Fruit fly (Drosophila melanogaster) whole organism, embryonic: Measurements from ENCODE around the gene Vha16-2.
A peak's percentile ranks its signal among the peaks of the same experiment; 100 is the strongest.

Experiments
- Asciz ChIP-seq: fragments of 200-800 bp; sonication (Bioruptor generic); optimal IDR thresholded peaks from 2 replicates; lab custom pipeline; 2017; ENCODE audit warnings: missing biosample characterization, mild to moderate bottlenecking, missing genetic modification characterization, missing genetic modification reagents
- Atf6 ChIP-seq: fragments of 200-800 bp; sonication (Bioruptor generic); IDR thresholded peaks from 2 replicates; pipeline ENCODE4 v1.3.6; 2022; ENCODE audit warnings: missing biosample characterization, missing genetic modification characterization
- B-H1 ChIP-seq: fragments of 200-800 bp; sonication (Bioruptor generic); IDR thresholded peaks from 3 replicates; pipeline ENCODE4 v1.3.6; 2022; ENCODE audit warnings: missing biosample characterization, missing genetic modification characterization
- CG10366 ChIP-seq: fragments of 200-800 bp; sonication (Bioruptor generic); IDR thresholded peaks from 2 replicates; pipeline ENCODE4 v1.3.6; 2022; ENCODE audit warnings: missing biosample characterization, missing genetic modification characterization
- CG11695 ChIP-seq: fragments of 200-800 bp; sonication (Bioruptor generic); IDR thresholded peaks from 3 replicates; pipeline ENCODE4 v1.3.6; 2022; ENCODE audit warnings: missing biosample characterization, missing genetic modification characterization
- CG11696 ChIP-seq: fragments of 200-800 bp; sonication (Bioruptor generic); IDR thresholded peaks from 2 replicates; pipeline ENCODE4 v1.3.6; 2022; ENCODE audit warnings: missing biosample characterization, missing genetic modification characterization
- CG1647 ChIP-seq: fragments of 200-800 bp; sonication (Bioruptor generic); optimal IDR thresholded peaks from 3 replicates; lab custom pipeline; 2016; ENCODE audit warnings: missing biosample characterization, missing genetic modification characterization
- CG1832 ChIP-seq: fragments of 200-800 bp; sonication (Bioruptor generic); optimal IDR thresholded peaks from 2 replicates; lab custom pipeline; 2017; ENCODE audit warnings: missing biosample characterization, mild to moderate bottlenecking, missing genetic modification characterization, inconsistent platforms
- CG2120 ChIP-seq: fragments of 200-800 bp; sonication (Bioruptor generic); optimal IDR thresholded peaks from 3 replicates; lab custom pipeline; 2016; ENCODE audit warnings: missing biosample characterization, missing genetic modification characterization
- CG2678 ChIP-seq: fragments of 200-800 bp; sonication (Bioruptor generic); optimal IDR thresholded peaks from 3 replicates; lab custom pipeline; 2019; ENCODE audit warnings: missing biosample characterization, mild to moderate bottlenecking, missing genetic modification characterization, moderate library complexity
- CG2712 ChIP-seq: fragments of 200-800 bp; optimal IDR thresholded peaks from 3 replicates; lab custom pipeline; 2019; ENCODE audit warnings: missing biosample characterization, mild to moderate bottlenecking, missing genetic modification characterization, moderate library complexity
- CG31441 ChIP-seq: fragments of 200-800 bp; sonication (Bioruptor generic); IDR thresholded peaks from 2 replicates; pipeline ENCODE4 v1.3.6; 2022; ENCODE audit warnings: missing biosample characterization, missing genetic modification characterization
- CG3163 ChIP-seq: fragments of 200-800 bp; sonication (Bioruptor generic); optimal IDR thresholded peaks from 3 replicates; lab custom pipeline; 2016; ENCODE audit warnings: missing biosample characterization, missing genetic modification characterization
- CG33213 ChIP-seq: fragments of 200-800 bp; sonication (Bioruptor generic); optimal IDR thresholded peaks from 3 replicates; lab custom pipeline; 2016; ENCODE audit warnings: missing biosample characterization, missing genetic modification characterization
- CG6654 ChIP-seq: fragments of 200-800 bp; sonication (Bioruptor generic); optimal IDR thresholded peaks from 2 replicates; lab custom pipeline; 2017; ENCODE audit warnings: missing biosample characterization, mild to moderate bottlenecking, missing genetic modification characterization
- CG7357 ChIP-seq: fragments of 200-800 bp; sonication (Bioruptor generic); IDR thresholded peaks from 3 replicates; pipeline ENCODE4 v1.3.6; 2022; ENCODE audit warnings: missing biosample characterization, missing genetic modification characterization
- CG7372 ChIP-seq: fragments of 200-800 bp; sonication (Bioruptor generic); IDR thresholded peaks from 2 replicates; pipeline ENCODE4 v1.3.6; 2022; ENCODE audit warnings: missing biosample characterization, missing genetic modification characterization
- CG7556 ChIP-seq: fragments of 200-800 bp; sonication (Bioruptor generic); optimal IDR thresholded peaks from 2 replicates; lab custom pipeline; 2017; ENCODE audit warnings: missing biosample characterization, mild to moderate bottlenecking, missing genetic modification characterization
- CG9932 ChIP-seq: fragments of 200-800 bp; sonication (Bioruptor generic); IDR thresholded peaks from 2 replicates; pipeline ENCODE4 v1.3.6; 2022; ENCODE audit warnings: missing biosample characterization, missing genetic modification characterization
- CoRest ChIP-seq: fragments of 200-800 bp; sonication (Bioruptor generic); optimal IDR thresholded peaks from 3 replicates; lab custom pipeline; 2018; ENCODE audit warnings: missing biosample characterization, mild to moderate bottlenecking, missing genetic modification characterization, moderate library complexity
- Dref ChIP-seq: fragments of 200-800 bp; sonication (Bioruptor generic); IDR thresholded peaks from 2 replicates; pipeline ENCODE4 v1.3.6; 2022; ENCODE audit warnings: missing biosample characterization, missing genetic modification characterization
- Drgx ChIP-seq: fragments of 200-800 bp; sonication (Bioruptor generic); IDR thresholded peaks from 2 replicates; pipeline ENCODE4 v1.3.6; 2022; ENCODE audit warnings: missing biosample characterization, missing genetic modification characterization
- Fer3 ChIP-seq: fragments of 200-800 bp; sonication (Bioruptor generic); optimal IDR thresholded peaks from 2 replicates; lab custom pipeline; 2018; ENCODE audit warnings: missing biosample characterization, mild to moderate bottlenecking, missing genetic modification characterization, moderate library complexity
- Gug ChIP-seq: fragments of 200-800 bp; sonication (Bioruptor generic); IDR thresholded peaks from 4 replicates; pipeline ENCODE4 v1.3.6; 2022; ENCODE audit warnings: missing biosample characterization, missing genetic modification characterization
- Hr3 ChIP-seq: fragments of 200-800 bp; sonication (Bioruptor generic); optimal IDR thresholded peaks from 3 replicates; lab custom pipeline; 2016; ENCODE audit warnings: missing biosample characterization, missing genetic modification characterization
- Rx ChIP-seq: fragments of 200-800 bp; sonication (Bioruptor generic); IDR thresholded peaks from 2 replicates; pipeline ENCODE4 v1.3.6; 2022; ENCODE audit warnings: missing biosample characterization, missing genetic modification characterization
- Sox100B ChIP-seq: fragments of 200-800 bp; sonication (Bioruptor generic); optimal IDR thresholded peaks from 3 replicates; lab custom pipeline; 2018; ENCODE audit warnings: missing biosample characterization, mild to moderate bottlenecking, missing genetic modification characterization
- Spps ChIP-seq: fragments of 200-800 bp; sonication (Bioruptor generic); optimal IDR thresholded peaks from 2 replicates; lab custom pipeline; 2018; ENCODE audit warnings: missing biosample characterization, mild to moderate bottlenecking, missing genetic modification characterization
- Trl ChIP-seq, 3 experiments: fragments of >200 bp in 2 of 3; fragments of 200-800 bp in 1 of 3; sonication (Bioruptor generic) in 1 of 3; optimal IDR thresholded peaks; 2 replicates in 1 of 3; 3 replicates in 2 of 3; lab custom pipeline; 2016 to 2017; ENCODE audit warnings: missing biosample characterization in 1 of 3, missing genetic modification characterization in 1 of 3
- amos ChIP-seq: fragments of 200-800 bp; sonication (Bioruptor generic); IDR thresholded peaks from 2 replicates; pipeline ENCODE4 v1.3.6; 2022; ENCODE audit warnings: missing biosample characterization, missing genetic modification characterization; ENCODE audit not compliant: partially characterized antibody
- az2 ChIP-seq: fragments of 200-800 bp; sonication (Bioruptor generic); optimal IDR thresholded peaks from 3 replicates; lab custom pipeline; 2016; ENCODE audit warnings: missing biosample characterization, missing genetic modification characterization
- bbx ChIP-seq: fragments of 200-800 bp; sonication (Bioruptor generic); IDR thresholded peaks from 2 replicates; pipeline ENCODE4 v1.3.6; 2022; ENCODE audit warnings: missing biosample characterization, missing genetic modification characterization; ENCODE audit not compliant: partially characterized antibody
- cato ChIP-seq: fragments of 200-800 bp; sonication (Bioruptor generic); optimal IDR thresholded peaks from 2 replicates; lab custom pipeline; 2016; ENCODE audit warnings: missing biosample characterization, missing genetic modification characterization, borderline replicate concordance
- chm ChIP-seq: fragments of 200-800 bp; sonication (Bioruptor generic); IDR thresholded peaks from 2 replicates; pipeline ENCODE4 v1.3.6; 2022; ENCODE audit warnings: missing biosample characterization, missing genetic modification characterization
- dmrt11E ChIP-seq: fragments of 200-800 bp; sonication (Bioruptor generic); optimal IDR thresholded peaks from 3 replicates; lab custom pipeline; 2018; ENCODE audit warnings: missing biosample characterization, mild to moderate bottlenecking, missing genetic modification characterization, moderate library complexity
- esg ChIP-seq: fragments of 200-800 bp; sonication (Bioruptor generic); conservative IDR thresholded peaks from 2 replicates; pipeline ENCODE4 v1.3.6; 2022; ENCODE audit warnings: missing biosample characterization, missing genetic modification characterization
- fd3F ChIP-seq: fragments of 200-800 bp; sonication (Bioruptor generic); optimal IDR thresholded peaks from 2 replicates; lab custom pipeline; 2018; ENCODE audit warnings: missing biosample characterization, mild to moderate bottlenecking, missing genetic modification characterization, moderate library complexity
- ftz-f1 ChIP-seq: fragments of 200-800 bp; sonication (Bioruptor generic); optimal IDR thresholded peaks from 2 replicates; lab custom pipeline; 2016; ENCODE audit warnings: missing biosample characterization, missing genetic modification characterization
- lmd ChIP-seq: fragments of 200-800 bp; sonication (Bioruptor generic); IDR thresholded peaks from 2 replicates; pipeline ENCODE4 v1.3.6; 2022; ENCODE audit warnings: missing biosample characterization, missing genetic modification characterization
- lola ChIP-seq, 3 experiments: fragments of >200 bp in 2 of 3; fragments of 200-800 bp in 1 of 3; sonication (Bioruptor generic) in 1 of 3; optimal IDR thresholded peaks; 2 replicates each; lab custom pipeline; 2017 to 2019; ENCODE audit warnings: missing biosample characterization in 3 of 3, missing genetic modification characterization in 3 of 3, mild to moderate bottlenecking in 1 of 3, moderate library complexity in 1 of 3
- mam ChIP-seq: fragments of 200-800 bp; sonication (Bioruptor generic); optimal IDR thresholded peaks from 3 replicates; lab custom pipeline; 2016; ENCODE audit warnings: missing biosample characterization, missing genetic modification characterization
- nmo ChIP-seq: fragments of 200-800 bp; sonication (Bioruptor generic); optimal IDR thresholded peaks from 2 replicates; lab custom pipeline; 2018; ENCODE audit warnings: missing biosample characterization, mild to moderate bottlenecking, missing genetic modification characterization, moderate library complexity
- otp ChIP-seq: fragments of 200-800 bp; sonication (Bioruptor generic); IDR thresholded peaks from 3 replicates; pipeline ENCODE4, ENCODE4 v1.3.6; 2022; ENCODE audit warnings: missing biosample characterization, missing genetic modification characterization
- pita ChIP-seq: fragments of 200-800 bp; sonication (Bioruptor generic); optimal IDR thresholded peaks from 2 replicates; lab custom pipeline; 2017; ENCODE audit warnings: missing biosample characterization, mild to moderate bottlenecking, missing genetic modification characterization
- rib ChIP-seq: fragments of 200-800 bp; sonication (Bioruptor generic); IDR thresholded peaks from 2 replicates; pipeline ENCODE4 v1.3.6; 2022; ENCODE audit warnings: missing biosample characterization, missing genetic modification characterization
- slbo ChIP-seq: fragments of 200-800 bp; sonication (Bioruptor generic); IDR thresholded peaks from 2 replicates; pipeline ENCODE4 v1.3.6; 2022; ENCODE audit warnings: missing biosample characterization, missing genetic modification characterization
- ttk ChIP-seq: fragments of 200-800 bp; sonication (Bioruptor generic); IDR thresholded peaks from 2 replicates; pipeline ENCODE4 v2.1.2; 2022; ENCODE audit warnings: missing biosample characterization, missing genetic modification characterization
- tx ChIP-seq: fragments of 200-800 bp; sonication (Bioruptor generic); optimal IDR thresholded peaks from 2 replicates; lab custom pipeline; 2016; ENCODE audit warnings: missing biosample characterization, missing genetic modification characterization
- unpg ChIP-seq: fragments of 200-800 bp; sonication (Bioruptor generic); optimal IDR thresholded peaks from 3 replicates; lab custom pipeline; 2018; ENCODE audit warnings: missing biosample characterization, mild to moderate bottlenecking, missing genetic modification characterization, moderate library complexity
- zfh1 ChIP-seq: fragments of 200-800 bp; sonication (Bioruptor generic); IDR thresholded peaks from 3 replicates; pipeline ENCODE4 v1.3.6; 2022; ENCODE audit warnings: missing biosample characterization, missing genetic modification characterization

Gene Vha16-2

dm6 chr3L:11448935-11449334, 25.8 kb upstream of the Vha16-2 start (continued):
- TF ChIP-seq Asciz (GFP tag; lab: Kevin White, UChicago) = peak; percentile 30
- TF ChIP-seq fd3F (GFP tag; lab: Kevin White, UChicago) = peak; percentile 6
- TF ChIP-seq az2 (GFP tag; lab: Kevin White, UChicago) = peak; percentile 59
- TF ChIP-seq tx = peak; percentile 16
- peak; percentile 56 for TF ChIP-seq nmo
- peak; percentile 51; the same call in 1 of the 2 replicates for TF ChIP-seq ttk (GFP tag; lab: Robert Waterston, UW)
- TF ChIP-seq CG31441 (GFP tag; lab: Robert Waterston, UW) = peak; percentile 51; the same call in 1 of the 2 replicates
- peak; percentile 49 for TF ChIP-seq mam (GFP tag; lab: Kevin White, UChicago)
- TF ChIP-seq pita = no peak
- TF ChIP-seq rib (GFP tag; lab: Robert Waterston, UW) = peak; percentile 27; the same call in 1 of the 2 replicates
- TF ChIP-seq dmrt11E (tag; lab: Kevin White, UChicago) = peak; percentile 65
- no peak for TF ChIP-seq CG3163 (GFP tag; lab: Kevin White, UChicago)
- peak; percentile 94 for TF ChIP-seq Drgx (GFP tag; lab: Robert Waterston, UW)
- no peak for TF ChIP-seq CG1832 (GFP tag; lab: Kevin White, UChicago)
- peak; percentile 67 for TF ChIP-seq esg (GFP tag; lab: Robert Waterston, UW)
- TF ChIP-seq bbx (GFP tag; lab: Robert Waterston, UW) = no peak
- TF ChIP-seq CG7372 = peak; percentile 21; the same call in 1 of the 2 replicates
- TF ChIP-seq Atf6 = peak; percentile 65; the same call in 1 of the 2 replicates
- TF ChIP-seq lmd = peak; percentile 61
- no peak for TF ChIP-seq Trl (optimal IDR thresholded peaks at IDR 0.05; lab: Kevin White, UChicago)
- peak; percentile 63 for TF ChIP-seq Trl (GFP tag; optimal IDR thresholded peaks at IDR 0.05; lab: Kevin White, UChicago)
- peak; percentile 63 for TF ChIP-seq CG10366 (GFP tag; lab: Robert Waterston, UW)
- TF ChIP-seq CG7556 (GFP tag; lab: Kevin White, UChicago) = peak; percentile 20
- peak; percentile 31 for TF ChIP-seq CG6654 (GFP tag; lab: Kevin White, UChicago)
- no peak for TF ChIP-seq Dref
- TF ChIP-seq unpg (GFP tag; lab: Kevin White, UChicago) = peak; percentile 49
- peak; percentile 40 for TF ChIP-seq CoRest (tag; lab: Kevin White, UChicago)
- peak; percentile 26; the same call in 1 of the 2 replicates for TF ChIP-seq Rx (GFP tag; lab: Robert Waterston, UW)
- peak; percentile 53 for TF ChIP-seq CG2120 (GFP tag; lab: Kevin White, UChicago)
- TF ChIP-seq Sox100B = no peak
- TF ChIP-seq CG2712 (tag; lab: Kevin White, UChicago) = peak; percentile 64
- TF ChIP-seq CG2678 (tag; lab: Kevin White, UChicago) = peak; percentile 55
- peak; percentile 53 for TF ChIP-seq CG1647 (GFP tag; lab: Kevin White, UChicago)
- TF ChIP-seq CG33213 = peak; percentile 12
- TF ChIP-seq ftz-f1 (GFP tag; lab: Kevin White, UChicago) = no peak
- peak; percentile 72 for TF ChIP-seq chm
- TF ChIP-seq CG11696 (GFP tag; lab: Robert Waterston, UW) = no peak
- TF ChIP-seq CG11695 = peak; percentile 35; the same call in 1 of the 3 replicates
- peak; percentile 52 for TF ChIP-seq Fer3 (tag; lab: Kevin White, UChicago)
- TF ChIP-seq cato = no peak
- TF ChIP-seq slbo (GFP tag; lab: Robert Waterston, UW) = peak; percentile 75
- peak; percentile 67; the same call in 2 of the 3 replicates for TF ChIP-seq zfh1 (GFP tag; lab: Robert Waterston, UW)
- TF ChIP-seq Spps (tag; lab: Kevin White, UChicago) = no peak
- peak; percentile 81; the same call in 2 of the 3 replicates for TF ChIP-seq otp (GFP tag; lab: Robert Waterston, UW)
- TF ChIP-seq Hr3 = peak; percentile 22
- peak; percentile 69 for TF ChIP-seq Gug (GFP tag; lab: Robert Waterston, UW)
- peak; percentile 66 for TF ChIP-seq CG9932
- TF ChIP-seq B-H1 = no peak
- TF ChIP-seq lola (GFP tag; optimal IDR thresholded peaks at IDR 0.05; lab: Kevin White, UChicago) = peak in 1 of 3 experiments; percentile 32
- 0 out of 3 replicates have a peak, but pooled peaks have one; percentile 10 for TF ChIP-seq CG7357 (GFP tag; lab: Robert Waterston, UW)
- no peak for TF ChIP-seq amos
